Worm (Caenorhabditis elegans) whole organism, L3 larva: ENCODE results near the gene sucl-2.

Source experiments
- R02D3.7 ChIP-seq: fragments of 150-350 bp; optimal IDR thresholded peaks from 2 replicates; lab custom pipeline; 2014; ENCODE audit warnings: missing biosample characterization, missing genetic modification characterization
- ZK546.5 ChIP-seq: sonication (generic microtip); optimal IDR thresholded peaks from 2 replicates; lab custom pipeline; 2017; ENCODE audit warnings: missing biosample characterization, missing genetic modification characterization
- aly-2 ChIP-seq: fragments of 150-350 bp; optimal IDR thresholded peaks from 2 replicates; lab custom pipeline; 2014; ENCODE audit warnings: missing biosample characterization, missing genetic modification characterization
- ama-1 ChIP-seq: fragments of 150-350 bp; optimal IDR thresholded peaks from 2 replicates; lab custom pipeline; 2018
- ceh-16 ChIP-seq: sonication (generic microtip); optimal IDR thresholded peaks from 2 replicates; lab custom pipeline; 2017; ENCODE audit warnings: missing biosample characterization, missing genetic modification characterization
- ceh-28 ChIP-seq: fragments of 150-350 bp; optimal IDR thresholded peaks from 2 replicates; lab custom pipeline; 2014; ENCODE audit warnings: missing biosample characterization, missing genetic modification reagents, missing genetic modification characterization
- egl-5 ChIP-seq: fragments of 150-350 bp; optimal IDR thresholded peaks from 2 replicates; lab custom pipeline; 2017; ENCODE audit warnings: missing biosample characterization, missing genetic modification reagents, missing genetic modification characterization, inconsistent platforms
- elt-2 ChIP-seq: sonication (generic microtip); optimal IDR thresholded peaks from 2 replicates; lab custom pipeline; 2016; ENCODE audit warnings: missing genetic modification reagents, mild to moderate bottlenecking, missing genetic modification characterization, missing compliant biosample characterization
- elt-3 ChIP-seq, 3 experiments: fragments of 150-350 bp in 1 of 3; sonication (generic microtip) in 2 of 3; optimal IDR thresholded peaks; 2 replicates in 2 of 3; 4 replicates in 1 of 3; lab custom pipeline; 2014 to 2017; ENCODE audit warnings: missing biosample characterization in 3 of 3, missing genetic modification characterization in 3 of 3
- fkh-10 ChIP-seq: sonication (generic microtip); optimal IDR thresholded peaks from 2 replicates; lab custom pipeline; 2017; ENCODE audit warnings: missing biosample characterization, missing genetic modification reagents, missing genetic modification characterization
- fos-1 ChIP-seq: fragments of 150-350 bp; optimal IDR thresholded peaks from 2 replicates; lab custom pipeline; 2014; ENCODE audit warnings: missing biosample characterization, missing genetic modification characterization
- hmg-11 ChIP-seq: sonication (generic microtip); optimal IDR thresholded peaks from 2 replicates; lab custom pipeline; 2016; ENCODE audit warnings: missing genetic modification characterization, missing compliant biosample characterization
- lin-15B ChIP-seq: fragments of 150-350 bp; optimal IDR thresholded peaks from 2 replicates; lab custom pipeline; 2014; ENCODE audit warnings: missing biosample characterization, missing genetic modification characterization
- mdl-1 ChIP-seq: fragments of 150-350 bp; optimal IDR thresholded peaks from 2 replicates; lab custom pipeline; 2014; ENCODE audit warnings: missing biosample characterization, missing genetic modification characterization
- nhr-11 ChIP-seq: fragments of 150-350 bp; optimal IDR thresholded peaks from 2 replicates; lab custom pipeline; 2014; ENCODE audit warnings: missing biosample characterization, missing genetic modification characterization
- nhr-12 ChIP-seq: fragments of 150-350 bp; optimal IDR thresholded peaks from 2 replicates; lab custom pipeline; 2014; ENCODE audit warnings: missing biosample characterization, missing genetic modification characterization
- nhr-23 ChIP-seq: fragments of 150-350 bp; optimal IDR thresholded peaks from 2 replicates; lab custom pipeline; 2014; ENCODE audit warnings: missing biosample characterization, missing genetic modification reagents, missing genetic modification characterization
- nhr-237 ChIP-seq: fragments of 150-350 bp; optimal IDR thresholded peaks from 2 replicates; lab custom pipeline; 2014; ENCODE audit warnings: missing biosample characterization, missing genetic modification characterization
- nhr-25 ChIP-seq: sonication (generic microtip); optimal IDR thresholded peaks from 2 replicates; lab custom pipeline; 2017; ENCODE audit warnings: missing biosample characterization, missing genetic modification characterization
- nhr-43 ChIP-seq: sonication (generic microtip); optimal IDR thresholded peaks from 2 replicates; lab custom pipeline; 2016; ENCODE audit warnings: mild to moderate bottlenecking, missing genetic modification characterization, missing compliant biosample characterization; ENCODE audit not compliant: poor library complexity, severe bottlenecking
- nhr-67 ChIP-seq: fragments of 150-350 bp; optimal IDR thresholded peaks from 2 replicates; lab custom pipeline; 2014; ENCODE audit warnings: missing biosample characterization, missing genetic modification characterization
- nhr-77 ChIP-seq: fragments of 150-350 bp; optimal IDR thresholded peaks from 2 replicates; lab custom pipeline; 2014; ENCODE audit warnings: missing biosample characterization, missing genetic modification characterization
- pha-4 ChIP-seq: fragments of 150-350 bp; optimal IDR thresholded peaks from 2 replicates; lab custom pipeline; 2014; ENCODE audit warnings: missing biosample characterization, missing genetic modification reagents, missing genetic modification characterization
- pqm-1 ChIP-seq: fragments of 150-350 bp; optimal IDR thresholded peaks from 2 replicates; lab custom pipeline; 2017; ENCODE audit warnings: missing biosample characterization, missing genetic modification characterization, inconsistent platforms
- sea-2 ChIP-seq: fragments of 150-350 bp; sonication (generic microtip); optimal IDR thresholded peaks from 4 replicates; lab custom pipeline; 2014; ENCODE audit warnings: missing biosample characterization, missing genetic modification reagents, missing genetic modification characterization
- skn-1 ChIP-seq: fragments of 150-350 bp; optimal IDR thresholded peaks from 2 replicates; lab custom pipeline; 2014; ENCODE audit warnings: missing biosample characterization, missing genetic modification characterization
- snpc-4 ChIP-seq: fragments of 150-350 bp; optimal IDR thresholded peaks from 2 replicates; lab custom pipeline; 2014; ENCODE audit warnings: missing biosample characterization, missing genetic modification characterization
- zag-1 ChIP-seq: fragments of 150-350 bp; optimal IDR thresholded peaks from 2 replicates; lab custom pipeline; 2014; ENCODE audit warnings: missing biosample characterization, missing genetic modification characterization
- ztf-11 ChIP-seq: fragments of 150-350 bp; optimal IDR thresholded peaks from 2 replicates; lab custom pipeline; 2014; ENCODE audit warnings: missing biosample characterization, missing genetic modification characterization

sucl-2 gene

ce11 chrIII:856260-856659 lies 45.0 kb downstream of the sucl-2 start, which contains the start of gene K02F3.12:
K02F3.12 (plus strand) TSS chrIII:856560.
- TF ChIP-seq pqm-1 (no peak), nhr-67 (tag; lab: Kevin White, UChicago) (no peak), ceh-16 (tag; lab: Kevin White, UChicago) (no peak), elt-2 (no peak), pha-4 (no peak), ceh-28 (no peak), elt-3 (tag; optimal IDR thresholded peaks at IDR 0.05; lab: Kevin White, UChicago) (no peak), ama-1 (no peak), zag-1 (tag; lab: Kevin White, UChicago) (no peak), fkh-10 (no peak), mdl-1 (tag; lab: Kevin White, UChicago) (no peak), ztf-11 (no peak)

DNA sequence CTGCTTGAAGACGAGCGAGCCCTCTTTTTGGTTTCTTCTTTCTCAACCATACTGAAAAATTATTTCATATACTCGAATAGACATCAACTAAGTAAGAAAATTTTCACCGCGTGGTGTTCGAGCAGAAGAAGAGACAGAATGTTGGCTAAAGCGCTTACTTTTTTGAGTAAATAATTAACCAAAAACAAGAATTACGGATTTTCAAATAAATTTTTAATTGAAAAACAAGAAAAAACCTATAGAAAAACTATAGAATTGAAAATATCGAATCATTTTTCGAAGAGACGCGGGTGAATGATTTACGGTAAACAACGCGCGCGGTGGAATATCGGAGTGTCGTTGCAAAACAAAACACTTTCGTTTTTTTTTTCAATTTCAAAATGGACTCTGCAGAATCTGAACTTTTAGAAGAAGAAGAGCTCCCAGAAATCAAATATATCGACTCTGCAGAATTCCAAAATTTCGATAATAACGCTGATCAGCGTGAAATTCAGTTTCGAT lies 47.3 kb downstream of the sucl-2 start, which contains the start of the genes rnp-5 and tag-51:
Gene rnp-5 (minus strand): TSS at position 51 of the 501 bp plus-strand sequence.
Gene tag-51 (plus strand): TSS at position 363 of the 501 bp plus-strand sequence.
- TF ChIP-seq pha-4 (peak; percentile 53), R02D3.7 (peak; percentile 51), lin-15B (tag; lab: Kevin White, UChicago) (peak; percentile 21), nhr-77 (tag; lab: Kevin White, UChicago) (no peak), fos-1 (tag; lab: Kevin White, UChicago) (no peak), nhr-25 (tag; lab: Kevin White, UChicago) (no peak)

DNA sequence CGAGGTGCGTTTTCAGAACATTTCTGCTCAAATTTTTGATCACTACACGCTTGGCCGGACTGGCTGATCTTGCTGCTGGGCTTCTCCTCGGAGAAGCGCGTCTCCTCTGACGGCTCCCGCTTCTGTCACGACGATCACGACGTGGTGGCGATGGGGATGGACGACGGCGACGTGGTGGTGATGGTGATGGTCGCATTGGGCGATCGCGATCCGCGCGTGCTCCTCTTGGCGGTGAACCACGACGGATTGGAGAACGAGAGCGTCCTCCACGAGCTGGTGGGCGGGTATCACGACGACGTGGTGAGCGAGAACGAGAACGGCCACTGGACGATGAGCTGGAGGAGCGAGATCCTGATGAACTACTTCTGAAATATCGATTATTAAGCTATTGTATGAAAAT lies 47.8 kb downstream of the sucl-2 start:
- TF ChIP-seq mdl-1 (tag; lab: Kevin White, UChicago): no peak
- no peak for TF ChIP-seq nhr-23 (tag; lab: Kevin White, UChicago)
- no peak for TF ChIP-seq nhr-12 (tag; lab: Kevin White, UChicago)
- TF ChIP-seq hmg-11 (tag; lab: Kevin White, UChicago): no peak
- TF ChIP-seq fkh-10: no peak
- no peak for TF ChIP-seq snpc-4 (tag; lab: Kevin White, UChicago)
- no peak for TF ChIP-seq egl-5 (tag; lab: Kevin White, UChicago)
- no peak for TF ChIP-seq ZK546.5 (tag; lab: Kevin White, UChicago)
- no peak for TF ChIP-seq nhr-43 (tag; lab: Kevin White, UChicago)
- TF ChIP-seq nhr-67 (tag; lab: Kevin White, UChicago): no peak
- TF ChIP-seq nhr-11 (tag; lab: Kevin White, UChicago): no peak
- TF ChIP-seq skn-1 (tag; lab: Kevin White, UChicago): no peak
- no peak for TF ChIP-seq aly-2
- TF ChIP-seq pqm-1: no peak
- TF ChIP-seq sea-2 (GFP tag; lab: Kevin White, UChicago): no peak
- TF ChIP-seq lin-15B (tag; lab: Kevin White, UChicago): no peak
- TF ChIP-seq ama-1: no peak
- TF ChIP-seq nhr-237 (tag; lab: Kevin White, UChicago): no peak

DNA sequence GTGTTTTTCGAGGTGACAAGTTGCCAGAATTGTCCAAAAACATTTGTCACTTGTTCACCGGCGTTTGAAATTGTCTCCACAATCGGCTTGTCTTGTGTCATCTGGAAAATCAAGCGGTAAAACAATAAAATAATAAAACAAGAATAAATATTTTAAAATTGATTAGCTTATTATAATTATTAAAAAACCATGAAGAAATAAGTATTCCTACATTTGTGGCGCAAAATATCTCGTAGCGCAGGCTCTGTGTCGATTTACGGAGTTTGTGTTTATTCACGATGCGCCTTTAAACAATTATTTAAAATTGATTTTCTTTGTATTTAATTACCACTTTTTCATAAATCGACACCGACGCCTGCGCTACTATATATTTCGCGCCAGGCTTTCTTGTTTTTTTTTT lies 48.9 kb downstream of the sucl-2 start, which contains the start of gene moma-1:
Gene moma-1 (minus strand): TSS at position 101 of the 400 bp plus-strand sequence.
- TF ChIP-seq nhr-77 (tag; lab: Kevin White, UChicago): no peak
- TF ChIP-seq ceh-28: no peak
- no peak for TF ChIP-seq pqm-1
